Worm (Caenorhabditis elegans): Measurements from ENCODE around the gene gfrp-1.

DNA sequence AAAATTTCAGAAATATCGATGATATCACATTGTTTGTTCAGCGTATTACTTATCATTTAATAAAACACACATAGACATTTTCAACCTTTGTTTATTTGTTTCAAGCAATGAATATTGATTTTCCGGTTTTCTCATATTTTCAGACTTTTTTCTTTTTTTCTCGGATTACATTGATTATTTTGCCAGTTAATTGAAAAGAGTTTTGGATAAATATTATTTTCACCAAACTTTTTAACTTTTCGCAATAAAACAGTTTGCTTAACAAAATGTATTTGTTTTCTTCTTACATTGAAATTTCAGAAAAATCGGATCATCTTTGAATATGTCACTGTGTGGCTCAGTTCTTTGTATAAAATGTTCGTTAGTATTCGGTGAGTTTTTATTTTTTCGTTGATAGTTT lies 40.9 kb upstream of the gfrp-1 start, which contains the start of gene Y38C1AA.6:
- TF ChIP-seq unc-3 (GFP tag; conservative IDR thresholded peaks at IDR 0.05) = no peak
- TF ChIP-seq unc-3 (tag; optimal IDR thresholded peaks at IDR 0.05) = no peak
- no peak for TF ChIP-seq zip-5 (tag; optimal IDR thresholded peaks at IDR 0.05)
- no peak for TF ChIP-seq ceh-48 (tag; optimal IDR thresholded peaks at IDR 0.05)
- no peak for TF ChIP-seq nhr-11 (tag; optimal IDR thresholded peaks at IDR 0.05)
- TF ChIP-seq hlh-13 (GFP tag; optimal IDR thresholded peaks at IDR 0.05) = no peak
- no peak for TF ChIP-seq F13H6.1 (tag; optimal IDR thresholded peaks at IDR 0.05)
- TF ChIP-seq unc-55 (GFP tag; optimal IDR thresholded peaks at IDR 0.05) = no peak
- TF ChIP-seq Y22D7AL.16 (tag; optimal IDR thresholded peaks at IDR 0.05) = no peak
- TF ChIP-seq pax-1 (tag; optimal IDR thresholded peaks at IDR 0.05) = no peak
- TF ChIP-seq che-1 (tag; optimal IDR thresholded peaks at IDR 0.05) = no peak
- no peak for TF ChIP-seq K09A11.1 (tag; optimal IDR thresholded peaks at IDR 0.05; ENCODE audit: insufficient read depth)
- TF ChIP-seq unc-86 (tag; optimal IDR thresholded peaks at IDR 0.05) = no peak
- TF ChIP-seq ama-1 (optimal IDR thresholded peaks at IDR 0.05) = no peak
